Worm (Caenorhabditis elegans) whole organism, L2 larva: ENCODE results near the gene inso-1.

ENCODE experiments used
- C34F6.9 ChIP-seq: fragments of 150-350 bp; optimal IDR thresholded peaks from 2 replicates; lab custom pipeline; 2014; ENCODE audit warnings: missing biosample characterization, missing genetic modification characterization
- F13H6.1 ChIP-seq: sonication (generic microtip); optimal IDR thresholded peaks from 2 replicates; lab custom pipeline; 2016; ENCODE audit warnings: missing genetic modification characterization, missing compliant biosample characterization
- R02D3.7 ChIP-seq: fragments of 150-350 bp; optimal IDR thresholded peaks from 2 replicates; lab custom pipeline; 2014; ENCODE audit warnings: missing biosample characterization, missing genetic modification characterization
- Y55F3AM.14 ChIP-seq: fragments of 200-800 bp; sonication (Bioruptor generic); optimal IDR thresholded peaks from 2 replicates; lab custom pipeline; 2018; ENCODE audit warnings: mild to moderate bottlenecking, missing genetic modification characterization, missing compliant biosample characterization
- ZK546.5 ChIP-seq: sonication (generic microtip); optimal IDR thresholded peaks from 2 replicates; lab custom pipeline; 2017; ENCODE audit warnings: missing biosample characterization, missing genetic modification characterization
- ama-1 ChIP-seq: fragments of 150-350 bp; optimal IDR thresholded peaks from 2 replicates; lab custom pipeline; 2018; ENCODE audit warnings: inconsistent platforms
- blmp-1 ChIP-seq: sonication (generic microtip); optimal IDR thresholded peaks from 2 replicates; lab custom pipeline; 2017; ENCODE audit warnings: missing genetic modification characterization, mild to moderate bottlenecking, missing compliant biosample characterization, antibody characterized with exemption, moderate library complexity; ENCODE audit not compliant: insufficient read depth
- ceh-16 ChIP-seq: fragments of 150-350 bp; optimal IDR thresholded peaks from 2 replicates; lab custom pipeline; 2014; ENCODE audit warnings: missing biosample characterization, missing genetic modification characterization
- ceh-82 ChIP-seq: fragments of 150-350 bp; optimal IDR thresholded peaks from 2 replicates; lab custom pipeline; 2014; ENCODE audit warnings: missing biosample characterization, missing genetic modification characterization
- crh-2 ChIP-seq: sonication (generic microtip); optimal IDR thresholded peaks from 2 replicates; lab custom pipeline; 2017; ENCODE audit warnings: missing biosample characterization, missing genetic modification characterization
- dmd-4 ChIP-seq: sonication (generic microtip); optimal IDR thresholded peaks from 2 replicates; lab custom pipeline; 2017; ENCODE audit warnings: missing biosample characterization, missing genetic modification characterization
- egl-27 ChIP-seq: sonication (generic microtip); optimal IDR thresholded peaks from 3 replicates; lab custom pipeline; 2017; ENCODE audit warnings: missing biosample characterization, missing genetic modification reagents, missing genetic modification characterization
- elt-1 ChIP-seq: fragments of 150-350 bp; optimal IDR thresholded peaks from 2 replicates; lab custom pipeline; 2014; ENCODE audit warnings: missing biosample characterization, missing genetic modification characterization
- elt-3 ChIP-seq: sonication (generic microtip); optimal IDR thresholded peaks from 2 replicates; lab custom pipeline; 2017; ENCODE audit warnings: missing biosample characterization, missing genetic modification characterization
- fos-1 ChIP-seq: fragments of 150-350 bp; optimal IDR thresholded peaks from 2 replicates; lab custom pipeline; 2014; ENCODE audit warnings: missing biosample characterization, missing genetic modification characterization
- gmeb-1 ChIP-seq: fragments of 150-350 bp; optimal IDR thresholded peaks from 2 replicates; lab custom pipeline; 2014; ENCODE audit warnings: missing biosample characterization, missing genetic modification characterization
- lin-11 ChIP-seq: fragments of 150-350 bp; sonication (generic microtip); optimal IDR thresholded peaks from 2 replicates; lab custom pipeline; 2014; ENCODE audit warnings: missing biosample characterization, missing genetic modification characterization, inconsistent platforms, mixed read lengths
- lin-13 ChIP-seq: fragments of 150-350 bp; optimal IDR thresholded peaks from 2 replicates; lab custom pipeline; 2014; ENCODE audit warnings: missing biosample characterization, missing genetic modification reagents, missing genetic modification characterization
- lin-39 ChIP-seq: fragments of 150-350 bp; optimal IDR thresholded peaks from 2 replicates; lab custom pipeline; 2014; ENCODE audit warnings: missing biosample characterization, missing genetic modification reagents, missing genetic modification characterization
- mbf-1 ChIP-seq: sonication (generic microtip); optimal IDR thresholded peaks from 2 replicates; lab custom pipeline; 2017; ENCODE audit warnings: missing biosample characterization, missing genetic modification characterization
- mdl-1 ChIP-seq, 2 experiments: fragments of 150-350 bp in 1 of 2; sonication (generic microtip) in 1 of 2; optimal IDR thresholded peaks; 2 replicates each; lab custom pipeline; 2017; ENCODE audit warnings: missing biosample characterization in 2 of 2, missing genetic modification characterization in 2 of 2
- nhr-10 ChIP-seq: sonication (generic microtip); optimal IDR thresholded peaks from 2 replicates; lab custom pipeline; 2017; ENCODE audit warnings: missing biosample characterization, missing genetic modification characterization
- nhr-11 ChIP-seq: fragments of 150-350 bp; optimal IDR thresholded peaks from 2 replicates; lab custom pipeline; 2014; ENCODE audit warnings: missing biosample characterization, missing genetic modification characterization
- nhr-12 ChIP-seq: fragments of 150-350 bp; optimal IDR thresholded peaks from 2 replicates; lab custom pipeline; 2014; ENCODE audit warnings: missing biosample characterization, missing genetic modification characterization
- nhr-129 ChIP-seq: fragments of 150-350 bp; optimal IDR thresholded peaks from 2 replicates; lab custom pipeline; 2014; ENCODE audit warnings: missing biosample characterization, missing genetic modification characterization
- nhr-21 ChIP-seq: fragments of 150-350 bp; optimal IDR thresholded peaks from 2 replicates; lab custom pipeline; 2014; ENCODE audit warnings: missing biosample characterization, missing genetic modification characterization
- nhr-237 ChIP-seq: fragments of 150-350 bp; optimal IDR thresholded peaks from 2 replicates; lab custom pipeline; 2014; ENCODE audit warnings: missing biosample characterization, missing genetic modification characterization
- nhr-25 ChIP-seq: fragments of 150-350 bp; sonication (generic microtip); optimal IDR thresholded peaks from 3 replicates; lab custom pipeline; 2014; ENCODE audit warnings: missing biosample characterization, missing genetic modification characterization
- nhr-6 ChIP-seq: fragments of 150-350 bp; optimal IDR thresholded peaks from 2 replicates; lab custom pipeline; 2014; ENCODE audit warnings: missing biosample characterization, missing genetic modification characterization
- nhr-77 ChIP-seq: fragments of 150-350 bp; optimal IDR thresholded peaks from 2 replicates; lab custom pipeline; 2014; ENCODE audit warnings: missing biosample characterization, missing genetic modification characterization
- peb-1 ChIP-seq: fragments of 150-350 bp; optimal IDR thresholded peaks from 2 replicates; lab custom pipeline; 2014; ENCODE audit warnings: missing biosample characterization, missing genetic modification characterization
- sem-4 ChIP-seq: fragments of 150-350 bp; optimal IDR thresholded peaks from 2 replicates; lab custom pipeline; 2014; ENCODE audit warnings: missing biosample characterization, missing genetic modification reagents, missing genetic modification characterization
- skn-1 ChIP-seq: sonication (generic microtip); optimal IDR thresholded peaks from 2 replicates; lab custom pipeline; 2017; ENCODE audit warnings: missing biosample characterization, missing genetic modification characterization
- sma-3 ChIP-seq: sonication (generic microtip); optimal IDR thresholded peaks from 2 replicates; lab custom pipeline; 2016; ENCODE audit warnings: missing genetic modification reagents, missing genetic modification characterization, missing compliant biosample characterization
- sma-9 ChIP-seq, 2 experiments: fragments of 150-350 bp in 1 of 2; sonication (generic microtip) in 1 of 2; optimal IDR thresholded peaks; 2 replicates each; lab custom pipeline; 2014 to 2016; ENCODE audit warnings: missing genetic modification characterization in 2 of 2, mild to moderate bottlenecking in 1 of 2, missing biosample characterization in 1 of 2, missing compliant biosample characterization in 1 of 2, missing genetic modification reagents in 1 of 2, moderate library complexity in 1 of 2
- unc-39 ChIP-seq: fragments of 150-350 bp; optimal IDR thresholded peaks from 2 replicates; lab custom pipeline; 2014; ENCODE audit warnings: missing biosample characterization, missing genetic modification characterization
- unc-55 ChIP-seq: fragments of 150-350 bp; sonication (generic microtip); optimal IDR thresholded peaks from 3 replicates; lab custom pipeline; 2014; ENCODE audit warnings: missing biosample characterization, missing genetic modification reagents, missing genetic modification characterization
- zag-1 ChIP-seq: fragments of 150-350 bp; optimal IDR thresholded peaks from 2 replicates; lab custom pipeline; 2014; ENCODE audit warnings: missing biosample characterization, missing genetic modification characterization
- ztf-1 ChIP-seq: fragments of 200-800 bp; sonication (Bioruptor generic); conservative IDR thresholded peaks from 2 replicates; pipeline ENCODE4 v1.3.6; 2022; ENCODE audit warnings: missing genetic modification characterization, missing compliant biosample characterization
- ztf-11 ChIP-seq: sonication (generic microtip); optimal IDR thresholded peaks from 2 replicates; lab custom pipeline; 2017; ENCODE audit warnings: missing biosample characterization, missing genetic modification characterization

The inso-1 gene

ce11 chrX:1299849-1300248, at the start of gene inso-1:
Gene inso-1, plus strand, starts transcription at chrX:1300149.
- TF ChIP-seq nhr-12 (no peak), ceh-82 (no peak), mbf-1 (no peak), F13H6.1 (tag; lab: Kevin White, UChicago) (no peak), peb-1 (tag; lab: Kevin White, UChicago) (no peak), elt-3 (tag; lab: Kevin White, UChicago) (no peak), R02D3.7 (tag; lab: Kevin White, UChicago) (no peak)

ce11 chrX:1255547-1255946, 44.4 kb upstream of the inso-1 start, which contains the start of gene npr-11:
Gene npr-11, minus strand, starts transcription at chrX:1255647.
- TF ChIP-seq nhr-77 (tag; lab: Kevin White, UChicago) = no peak
- TF ChIP-seq ama-1 (lab: Kevin White, UChicago) = no peak
- no peak for TF ChIP-seq C34F6.9 (tag; lab: Kevin White, UChicago)
- no peak for TF ChIP-seq blmp-1 (tag; lab: Kevin White, UChicago)
- no peak for TF ChIP-seq sma-3 (GFP tag; lab: Kevin White, UChicago)
- TF ChIP-seq unc-39 = no peak
- TF ChIP-seq lin-39 = no peak
- TF ChIP-seq elt-1 (tag; lab: Kevin White, UChicago) = no peak
- TF ChIP-seq nhr-25 (tag; lab: Kevin White, UChicago) = no peak
- TF ChIP-seq nhr-129 (tag; lab: Kevin White, UChicago) = no peak
- no peak for TF ChIP-seq nhr-11 (tag; lab: Kevin White, UChicago)
- no peak for TF ChIP-seq R02D3.7 (tag; lab: Kevin White, UChicago)
- no peak for TF ChIP-seq zag-1 (tag; lab: Kevin White, UChicago)
- TF ChIP-seq dmd-4 (tag; lab: Kevin White, UChicago) = no peak
- no peak for TF ChIP-seq nhr-12
- TF ChIP-seq ztf-11 (tag; lab: Kevin White, UChicago) = no peak
- no peak for TF ChIP-seq ceh-16 (tag; lab: Kevin White, UChicago)
- TF ChIP-seq ztf-1 (GFP tag; lab: Robert Waterston, UW) = no peak
- no peak for TF ChIP-seq Y55F3AM.14 (GFP tag; lab: Kevin White, UChicago)
- TF ChIP-seq, all 48 proteins: peak for 0

- TF ChIP-seq F13H6.1 (tag; lab: Kevin White, UChicago) (no peak), C34F6.9 (tag; lab: Kevin White, UChicago) (no peak), crh-2 (no peak), elt-3 (tag; lab: Kevin White, UChicago) (no peak), lin-13 (GFP tag; lab: Kevin White, UChicago) (no peak), ZK546.5 (tag; lab: Kevin White, UChicago) (no peak), nhr-6 (tag; lab: Kevin White, UChicago) (no peak), unc-39 (no peak), nhr-12 (no peak), egl-27 (tag; lab: Kevin White, UChicago) (no peak), lin-11 (tag; lab: Kevin White, UChicago) (no peak), sem-4 (tag; lab: Kevin White, UChicago) (no peak)
- TF ChIP-seq, all 48 proteins: peak for 0
These were observed 42.3 kb upstream of the inso-1 start for ce11 chrX:1257668-1258067.

- no peak for TF ChIP-seq mbf-1
- peak; percentile 52 for TF ChIP-seq zag-1 (tag; lab: Kevin White, UChicago)
- TF ChIP-seq gmeb-1 = no peak
- no peak for TF ChIP-seq nhr-237 (tag; lab: Kevin White, UChicago)
These were observed 34.6 kb upstream of the inso-1 start for ce11 chrX:1265336-1265735.

- TF ChIP-seq skn-1 (tag; lab: Kevin White, UChicago) (no peak), sma-3 (GFP tag; lab: Kevin White, UChicago) (no peak), peb-1 (tag; lab: Kevin White, UChicago) (no peak), nhr-129 (tag; lab: Kevin White, UChicago) (no peak), mdl-1 (tag; optimal IDR thresholded peaks at IDR 0.05; lab: Kevin White, UChicago) (no peak), nhr-10 (tag; lab: Kevin White, UChicago) (no peak), ceh-82 (no peak), ztf-1 (GFP tag; lab: Robert Waterston, UW) (no peak), Y55F3AM.14 (GFP tag; lab: Kevin White, UChicago) (no peak), ceh-16 (tag; lab: Kevin White, UChicago) (no peak), mbf-1 (no peak), nhr-21 (tag; lab: Kevin White, UChicago) (no peak), unc-55 (GFP tag; lab: Kevin White, UChicago) (no peak), F13H6.1 (tag; lab: Kevin White, UChicago) (no peak), sma-9 (GFP tag; optimal IDR thresholded peaks at IDR 0.05; lab: Kevin White, UChicago) (no peak), sma-9 (tag; optimal IDR thresholded peaks at IDR 0.05; lab: Kevin White, UChicago) (no peak), fos-1 (tag; lab: Kevin White, UChicago) (no peak)
These were observed 29.4 kb upstream of the inso-1 start, which contains the start of gene C25G6.1 for ce11 chrX:1270598-1270997. Gene C25G6.1, plus strand, starts transcription at chrX:1270898.
